Fruit fly (Drosophila melanogaster) whole organism, embryonic: ENCODE data around the gene Rack1.

Source experiments
- Abd-B ChIP-seq: fragments of 200-800 bp; sonication (Bioruptor generic); optimal IDR thresholded peaks from 2 replicates; lab custom pipeline; 2018; ENCODE audit warnings: missing biosample characterization, mild to moderate bottlenecking, missing genetic modification characterization, moderate library complexity
- CG1024 ChIP-seq: fragments of 200-800 bp; sonication (Bioruptor generic); IDR thresholded peaks from 2 replicates; pipeline ENCODE4 v1.3.6; 2022; ENCODE audit warnings: missing biosample characterization, missing genetic modification characterization
- CG10654 ChIP-seq: fragments of 200-800 bp; sonication (Bioruptor generic); optimal IDR thresholded peaks from 2 replicates; lab custom pipeline; 2016; ENCODE audit warnings: missing biosample characterization, missing genetic modification characterization
- CG11085 ChIP-seq: fragments of 200-800 bp; sonication (Bioruptor generic); IDR thresholded peaks from 2 replicates; pipeline ENCODE4 v1.3.6; 2022; ENCODE audit warnings: missing biosample characterization, missing genetic modification characterization
- CG12104 ChIP-seq: fragments of 200-800 bp; sonication (Bioruptor generic); optimal IDR thresholded peaks from 3 replicates; lab custom pipeline; 2016; ENCODE audit warnings: missing biosample characterization, missing genetic modification characterization
- CG12236 ChIP-seq: fragments of 200-800 bp; sonication (Bioruptor generic); optimal IDR thresholded peaks from 2 replicates; lab custom pipeline; 2016; ENCODE audit warnings: missing biosample characterization, missing genetic modification characterization
- CG14710 ChIP-seq: fragments of 200-800 bp; sonication (Bioruptor generic); optimal IDR thresholded peaks from 3 replicates; lab custom pipeline; 2019; ENCODE audit warnings: missing biosample characterization, mild to moderate bottlenecking, missing genetic modification characterization, moderate library complexity
- CG15269 ChIP-seq: fragments of 200-800 bp; sonication (Bioruptor generic); optimal IDR thresholded peaks from 2 replicates; lab custom pipeline; 2018; ENCODE audit warnings: missing biosample characterization, mild to moderate bottlenecking, missing genetic modification characterization, moderate library complexity
- CG1603 ChIP-seq: fragments of 200-800 bp; sonication (Bioruptor generic); optimal IDR thresholded peaks from 2 replicates; lab custom pipeline; 2019; ENCODE audit warnings: missing biosample characterization, mild to moderate bottlenecking, missing genetic modification characterization, moderate library complexity
- CG18619 ChIP-seq: fragments of 200-800 bp; sonication (Bioruptor generic); optimal IDR thresholded peaks from 3 replicates; lab custom pipeline; 2017; ENCODE audit warnings: missing biosample characterization, mild to moderate bottlenecking, missing genetic modification characterization
- CG2199 ChIP-seq: fragments of 200-800 bp; sonication (Bioruptor generic); IDR thresholded peaks from 3 replicates; pipeline ENCODE4 v1.3.6; 2022; ENCODE audit warnings: missing biosample characterization, missing genetic modification characterization
- CG2202 ChIP-seq: fragments of 200-800 bp; sonication (Bioruptor generic); optimal IDR thresholded peaks from 2 replicates; lab custom pipeline; 2018; ENCODE audit warnings: missing biosample characterization, mild to moderate bottlenecking, missing genetic modification characterization
- CG33213 ChIP-seq: fragments of 200-800 bp; sonication (Bioruptor generic); optimal IDR thresholded peaks from 3 replicates; lab custom pipeline; 2016; ENCODE audit warnings: missing biosample characterization, missing genetic modification characterization
- CG3407 ChIP-seq: fragments of 200-800 bp; sonication (Bioruptor generic); optimal IDR thresholded peaks from 2 replicates; lab custom pipeline; 2018; ENCODE audit warnings: missing biosample characterization, mild to moderate bottlenecking, missing genetic modification characterization
- CG34224 ChIP-seq: fragments of 200-800 bp; sonication (Bioruptor generic); IDR thresholded peaks from 3 replicates; pipeline ENCODE4 v1.3.6; 2022; ENCODE audit warnings: missing biosample characterization, missing genetic modification characterization; ENCODE audit not compliant: partially characterized antibody
- CG42726 ChIP-seq: fragments of 200-800 bp; sonication (Bioruptor generic); IDR thresholded peaks from 2 replicates; pipeline ENCODE4 v1.3.6; 2022; ENCODE audit warnings: missing biosample characterization, missing genetic modification characterization; ENCODE audit not compliant: partially characterized antibody
- CG5180 ChIP-seq: fragments of 200-800 bp; sonication (Bioruptor generic); optimal IDR thresholded peaks from 3 replicates; lab custom pipeline; 2017; ENCODE audit warnings: missing biosample characterization, missing genetic modification characterization, mild to moderate bottlenecking, moderate library complexity, missing genetic modification reagents
- CG6272 ChIP-seq: fragments of 200-800 bp; sonication (Bioruptor generic); IDR thresholded peaks from 2 replicates; pipeline ENCODE4 v1.3.6; 2022; ENCODE audit warnings: missing biosample characterization, missing genetic modification characterization
- CG7786 ChIP-seq: fragments of 200-800 bp; sonication (Bioruptor generic); optimal IDR thresholded peaks from 2 replicates; lab custom pipeline; 2016; ENCODE audit warnings: missing biosample characterization, missing genetic modification characterization
- Dref ChIP-seq: fragments of 200-800 bp; sonication (Bioruptor generic); IDR thresholded peaks from 2 replicates; pipeline ENCODE4 v1.3.6; 2022; ENCODE audit warnings: missing biosample characterization, missing genetic modification characterization
- Drgx ChIP-seq: fragments of 200-800 bp; sonication (Bioruptor generic); IDR thresholded peaks from 2 replicates; pipeline ENCODE4 v1.3.6; 2022; ENCODE audit warnings: missing biosample characterization, missing genetic modification characterization
- E2f2 ChIP-seq: fragments of 200-800 bp; sonication (Bioruptor generic); IDR thresholded peaks from 2 replicates; pipeline ENCODE4 v1.3.6; 2022; ENCODE audit warnings: missing biosample characterization, missing genetic modification characterization
- GATAe ChIP-seq: fragments of 200-800 bp; sonication (Bioruptor generic); conservative IDR thresholded peaks from 2 replicates; pipeline ENCODE4 v1.3.6; 2022; ENCODE audit warnings: missing biosample characterization, missing genetic modification characterization
- HmgZ ChIP-seq: fragments of 200-800 bp; sonication (Bioruptor generic); optimal IDR thresholded peaks from 2 replicates; lab custom pipeline; 2018; ENCODE audit warnings: missing biosample characterization, mild to moderate bottlenecking, missing genetic modification characterization
- Hmx ChIP-seq: fragments of 200-800 bp; sonication (Bioruptor generic); optimal IDR thresholded peaks from 2 replicates; lab custom pipeline; 2016; ENCODE audit warnings: missing biosample characterization, missing genetic modification characterization
- MESR4 ChIP-seq: fragments of 200-800 bp; sonication (Bioruptor generic); optimal IDR thresholded peaks from 2 replicates; lab custom pipeline; 2018; ENCODE audit warnings: missing biosample characterization, mild to moderate bottlenecking, missing genetic modification characterization, moderate library complexity
- Myb ChIP-seq: fragments of 200-800 bp; sonication (Bioruptor generic); optimal IDR thresholded peaks from 2 replicates; lab custom pipeline; 2016; ENCODE audit warnings: missing biosample characterization, missing genetic modification characterization
- Pdp1 ChIP-seq, 2 experiments: fragments of 200-800 bp; sonication (Bioruptor generic); optimal IDR thresholded peaks; 3 replicates each; lab custom pipeline; 2016; ENCODE audit warnings: missing biosample characterization in 2 of 2, missing genetic modification characterization in 2 of 2, mild to moderate bottlenecking in 1 of 2, moderate library complexity in 1 of 2
- Ptx1 ChIP-seq: fragments of 200-800 bp; sonication (Bioruptor generic); IDR thresholded peaks from 2 replicates; pipeline ENCODE4 v1.3.6; 2022; ENCODE audit warnings: missing biosample characterization, missing genetic modification characterization
- Side ChIP-seq: fragments of 200-800 bp; sonication (Bioruptor generic); optimal IDR thresholded peaks from 2 replicates; lab custom pipeline; 2016; ENCODE audit warnings: missing biosample characterization, missing genetic modification characterization
- Xrp1 ChIP-seq: fragments of 200-800 bp; sonication (Bioruptor generic); IDR thresholded peaks from 2 replicates; pipeline ENCODE4 v1.3.6; 2022; ENCODE audit warnings: missing biosample characterization, missing genetic modification characterization
- al ChIP-seq: fragments of 200-800 bp; sonication (Bioruptor generic); IDR thresholded peaks from 2 replicates; pipeline ENCODE4 v1.3.6; 2022; ENCODE audit warnings: missing biosample characterization, missing genetic modification characterization
- ash1 ChIP-seq: fragments of 200-800 bp; sonication (Bioruptor generic); optimal IDR thresholded peaks from 2 replicates; lab custom pipeline; 2018; ENCODE audit warnings: missing biosample characterization, mild to moderate bottlenecking, missing genetic modification characterization
- caup ChIP-seq: fragments of 200-800 bp; sonication (Bioruptor generic); optimal IDR thresholded peaks from 3 replicates; lab custom pipeline; 2017; ENCODE audit warnings: missing biosample characterization, mild to moderate bottlenecking, missing genetic modification characterization, moderate library complexity; ENCODE audit not compliant: severe bottlenecking
- cg ChIP-seq: fragments of 200-800 bp; sonication (Bioruptor generic); optimal IDR thresholded peaks from 3 replicates; lab custom pipeline; 2019; ENCODE audit warnings: missing biosample characterization, mild to moderate bottlenecking, missing genetic modification characterization, moderate library complexity
- corto ChIP-seq: fragments of 200-800 bp; sonication (Bioruptor generic); optimal IDR thresholded peaks from 2 replicates; lab custom pipeline; 2016; ENCODE audit warnings: missing biosample characterization, mild to moderate bottlenecking, missing genetic modification characterization, moderate library complexity
- cwo ChIP-seq: fragments of 200-800 bp; sonication (Bioruptor generic); optimal IDR thresholded peaks from 3 replicates; lab custom pipeline; 2017; ENCODE audit warnings: missing biosample characterization, missing genetic modification characterization, mild to moderate bottlenecking, moderate library complexity, missing genetic modification reagents
- gce ChIP-seq: fragments of 200-800 bp; sonication (Bioruptor generic); IDR thresholded peaks from 3 replicates; pipeline ENCODE4 v1.3.6; 2022; ENCODE audit warnings: missing biosample characterization, missing genetic modification characterization
- hbn ChIP-seq: fragments of 200-800 bp; sonication (Bioruptor generic); IDR thresholded peaks from 2 replicates; pipeline ENCODE4 v1.3.6; 2022; ENCODE audit warnings: missing biosample characterization, missing genetic modification characterization; ENCODE audit not compliant: partially characterized antibody
- hkb ChIP-seq, 2 experiments: fragments of 200-800 bp in 1 of 2; fragments of >200 bp in 1 of 2; sonication (Bioruptor generic) in 1 of 2; IDR thresholded peaks in 1 of 2; optimal IDR thresholded peaks in 1 of 2; 2 replicates each; pipeline versions ENCODE4 v1.3.6 to Lab custom; 2017 to 2022; ENCODE audit warnings: missing biosample characterization in 1 of 2, missing genetic modification characterization in 1 of 2
- lbe ChIP-seq: fragments of 200-800 bp; sonication (Bioruptor generic); optimal IDR thresholded peaks from 2 replicates; lab custom pipeline; 2016; ENCODE audit warnings: missing biosample characterization, mild to moderate bottlenecking, missing genetic modification characterization
- sima ChIP-seq: fragments of 200-800 bp; sonication (Bioruptor generic); optimal IDR thresholded peaks from 2 replicates; lab custom pipeline; 2016; ENCODE audit warnings: missing biosample characterization, missing genetic modification characterization
- slou ChIP-seq: fragments of 200-800 bp; sonication (Bioruptor generic); optimal IDR thresholded peaks from 3 replicates; lab custom pipeline; 2016; ENCODE audit warnings: missing biosample characterization, missing genetic modification characterization
- slp2 ChIP-seq: fragments of 200-800 bp; sonication (Bioruptor generic); optimal IDR thresholded peaks from 2 replicates; lab custom pipeline; 2016; ENCODE audit warnings: missing biosample characterization, missing genetic modification characterization
- tna ChIP-seq: fragments of 200-800 bp; sonication (Bioruptor generic); IDR thresholded peaks from 2 replicates; pipeline ENCODE4 v1.3.6; 2022; ENCODE audit warnings: missing biosample characterization, missing genetic modification characterization; ENCODE audit not compliant: partially characterized antibody
- trh ChIP-seq: fragments of 200-800 bp; sonication (Bioruptor generic); optimal IDR thresholded peaks from 2 replicates; lab custom pipeline; 2016; ENCODE audit warnings: missing biosample characterization, missing genetic modification characterization
- vfl ChIP-seq: fragments of 200-800 bp; sonication (Bioruptor generic); optimal IDR thresholded peaks from 2 replicates; lab custom pipeline; 2016; ENCODE audit warnings: missing biosample characterization, missing genetic modification characterization
- wek ChIP-seq: fragments of 200-800 bp; sonication (Bioruptor generic); optimal IDR thresholded peaks from 3 replicates; lab custom pipeline; 2018; ENCODE audit warnings: missing biosample characterization, mild to moderate bottlenecking, missing genetic modification characterization, moderate library complexity
- wor ChIP-seq: fragments of 200-800 bp; sonication (Bioruptor generic); IDR thresholded peaks from 2 replicates; pipeline ENCODE4 v1.3.6; 2022; ENCODE audit warnings: missing biosample characterization, missing genetic modification characterization

The Rack1 gene

DNA sequence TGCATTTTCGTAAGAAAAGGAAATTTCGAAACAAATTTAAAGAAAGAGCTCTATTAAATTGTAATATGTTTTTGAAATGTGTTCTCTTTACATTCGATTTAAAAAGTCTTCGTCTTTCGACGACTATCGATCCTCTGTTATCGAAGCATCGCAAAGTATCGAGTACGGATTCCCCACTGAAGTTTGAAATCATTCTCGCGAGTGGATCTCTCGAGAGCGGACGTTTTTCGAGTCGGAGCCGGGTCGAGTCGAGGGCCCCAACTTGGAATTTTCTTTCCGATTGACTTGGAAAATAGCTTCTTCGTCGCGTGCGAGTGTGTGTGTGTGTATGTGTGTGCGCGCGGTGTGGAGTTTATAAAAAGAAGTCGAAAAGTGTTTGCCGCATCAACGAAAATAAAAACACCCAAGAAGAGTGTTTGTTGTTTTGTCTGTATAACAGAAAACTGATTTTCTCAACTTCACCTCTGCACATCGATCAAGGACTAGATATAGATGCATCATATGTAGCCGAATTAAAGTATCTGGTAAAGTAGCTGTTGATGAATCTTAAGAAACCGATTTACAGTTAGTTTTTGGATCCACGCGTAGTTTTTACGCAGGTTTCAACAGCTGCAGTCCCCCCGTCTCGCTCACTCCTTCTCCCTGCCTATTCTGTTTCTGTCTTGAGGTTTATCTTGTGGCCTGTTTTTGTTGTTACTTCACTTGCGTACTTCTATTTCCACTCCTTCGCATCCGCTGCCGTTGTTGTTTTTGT, 15.7 kb downstream of the Rack1 start, which contains the start of gene LanB1 (continued):
- no peak for TF ChIP-seq CG7786 (GFP tag; lab: Kevin White, UChicago)
- no peak for TF ChIP-seq Pdp1 (GFP tag; optimal IDR thresholded peaks at IDR 0.05; lab: Kevin White, UChicago)
- no peak for TF ChIP-seq lbe (GFP tag; lab: Kevin White, UChicago)
- peak; percentile 26 for TF ChIP-seq MESR4 (GFP tag; lab: Kevin White, UChicago)
- no peak for TF ChIP-seq CG14710 (tag; lab: Kevin White, UChicago)
- TF ChIP-seq slou (GFP tag; lab: Kevin White, UChicago): no peak
- TF ChIP-seq slp2 (GFP tag; lab: Kevin White, UChicago): no peak
- TF ChIP-seq Ptx1 (GFP tag; lab: Robert Waterston, UW): no peak
- TF ChIP-seq CG33213 (GFP tag; lab: Kevin White, UChicago): no peak
- TF ChIP-seq CG42726: peak; percentile 68; the same call in 1 of the 2 replicates
- no peak for TF ChIP-seq CG1024 (GFP tag; lab: Robert Waterston, UW)
- TF ChIP-seq caup (GFP tag; lab: Kevin White, UChicago): peak; percentile 13
- peak; percentile 69 for TF ChIP-seq Dref (GFP tag; lab: Robert Waterston, UW)
- TF ChIP-seq cg (GFP tag; lab: Kevin White, UChicago): peak; percentile 86
- TF ChIP-seq wor (GFP tag; lab: Robert Waterston, UW): no peak
- TF ChIP-seq CG15269 (tag; lab: Kevin White, UChicago): peak; percentile 2
- TF ChIP-seq CG3407 (GFP tag; lab: Kevin White, UChicago): no peak
- peak; percentile 40 for TF ChIP-seq Drgx (GFP tag; lab: Robert Waterston, UW)
- no peak for TF ChIP-seq cwo
- no peak for TF ChIP-seq CG6272 (GFP tag; lab: Robert Waterston, UW)
- peak; percentile 47 for TF ChIP-seq CG34224 (GFP tag; lab: Robert Waterston, UW)
- peak; percentile 55; the same call in 1 of the 2 replicates for TF ChIP-seq tna
- peak; percentile 36 for TF ChIP-seq CG1603
- peak; percentile 54 for TF ChIP-seq E2f2
- no peak for TF ChIP-seq CG18619 (GFP tag; lab: Kevin White, UChicago)
- TF ChIP-seq GATAe (GFP tag; lab: Robert Waterston, UW): no peak
- TF ChIP-seq Myb (GFP tag; lab: Kevin White, UChicago): peak; percentile 57
- no peak for TF ChIP-seq al (GFP tag; lab: Robert Waterston, UW)
- TF ChIP-seq ash1 (GFP tag; lab: Kevin White, UChicago): no peak
- no peak for TF ChIP-seq wek
- TF ChIP-seq CG2199 (GFP tag; lab: Robert Waterston, UW): peak; percentile 45; the same call in 2 of the 3 replicates
- peak; percentile 16; the same call in 1 of the 3 replicates for TF ChIP-seq gce (GFP tag; lab: Robert Waterston, UW)
- no peak for TF ChIP-seq Abd-B
- TF ChIP-seq CG2202: no peak
- TF ChIP-seq Hmx (GFP tag; lab: Kevin White, UChicago): no peak
- TF ChIP-seq HmgZ: no peak
- TF ChIP-seq Xrp1 (GFP tag; lab: Robert Waterston, UW): no peak
- TF ChIP-seq hkb (optimal IDR thresholded peaks at IDR 0.05; lab: Kevin White, UChicago): no peak
- TF ChIP-seq hkb (GFP tag; IDR thresholded peaks at IDR 0.05; lab: Robert Waterston, UW): peak; percentile 34; the same call in 1 of the 2 replicates
- TF ChIP-seq CG5180 (GFP tag; lab: Kevin White, UChicago): no peak
- no peak for TF ChIP-seq trh (GFP tag; lab: Kevin White, UChicago)
- TF ChIP-seq vfl (GFP tag; lab: Kevin White, UChicago): no peak
- TF ChIP-seq CG12104 (GFP tag; lab: Kevin White, UChicago): no peak
- no peak for TF ChIP-seq CG11085 (GFP tag; lab: Robert Waterston, UW)
- TF ChIP-seq CG10654 (GFP tag; lab: Kevin White, UChicago): no peak
- TF ChIP-seq sima (GFP tag; lab: Kevin White, UChicago): no peak
- TF ChIP-seq CG12236: no peak
- TF ChIP-seq corto (GFP tag; lab: Kevin White, UChicago): no peak
- TF ChIP-seq Side (GFP tag; lab: Kevin White, UChicago): peak; percentile 31
- TF ChIP-seq hbn (GFP tag; lab: Robert Waterston, UW): peak; percentile 42
